Fruit fly (Drosophila melanogaster) whole organism, embryonic: ENCODE results near the gene RpL8.

ENCODE experiments used
- CG13123 ChIP-seq: fragments of 200-800 bp; sonication (Bioruptor generic); optimal IDR thresholded peaks from 2 replicates; lab custom pipeline; 2016; ENCODE audit warnings: missing biosample characterization, missing genetic modification characterization
- CG13624 ChIP-seq: fragments of 200-800 bp; sonication (Bioruptor generic); optimal IDR thresholded peaks from 2 replicates; lab custom pipeline; 2016; ENCODE audit warnings: missing biosample characterization, missing genetic modification characterization
- CG16813 ChIP-seq: fragments of 200-800 bp; sonication (Bioruptor generic); IDR thresholded peaks from 3 replicates; pipeline ENCODE4 v1.3.6; 2022; ENCODE audit warnings: missing biosample characterization, missing genetic modification characterization; ENCODE audit not compliant: partially characterized antibody
- CG2202 ChIP-seq: fragments of 200-800 bp; sonication (Bioruptor generic); optimal IDR thresholded peaks from 2 replicates; lab custom pipeline; 2018; ENCODE audit warnings: missing biosample characterization, mild to moderate bottlenecking, missing genetic modification characterization
- CG2875 ChIP-seq: fragments of 200-800 bp; sonication (Bioruptor generic); optimal IDR thresholded peaks from 2 replicates; lab custom pipeline; 2017; ENCODE audit warnings: missing biosample characterization, mild to moderate bottlenecking, missing genetic modification characterization, missing genetic modification reagents
- CG4282 ChIP-seq: fragments of 200-800 bp; sonication (Bioruptor generic); optimal IDR thresholded peaks from 2 replicates; lab custom pipeline; 2016; ENCODE audit warnings: missing biosample characterization, missing genetic modification characterization
- CG4730 ChIP-seq: fragments of 200-800 bp; sonication (Bioruptor generic); IDR thresholded peaks from 2 replicates; pipeline ENCODE4 v1.3.6; 2022; ENCODE audit warnings: missing biosample characterization, missing genetic modification characterization
- CG6813 ChIP-seq: fragments of 200-800 bp; sonication (Bioruptor generic); optimal IDR thresholded peaks from 2 replicates; lab custom pipeline; 2017; ENCODE audit warnings: missing biosample characterization, missing genetic modification characterization, mild to moderate bottlenecking, moderate library complexity, missing genetic modification reagents
- CG7357 ChIP-seq: fragments of 200-800 bp; sonication (Bioruptor generic); IDR thresholded peaks from 3 replicates; pipeline ENCODE4 v1.3.6; 2022; ENCODE audit warnings: missing biosample characterization, missing genetic modification characterization
- CG7745 ChIP-seq: fragments of 200-800 bp; sonication (Bioruptor generic); optimal IDR thresholded peaks from 2 replicates; lab custom pipeline; 2018; ENCODE audit warnings: missing biosample characterization, mild to moderate bottlenecking, missing genetic modification characterization, moderate library complexity
- CG9609 ChIP-seq: fragments of 200-800 bp; sonication (Bioruptor generic); optimal IDR thresholded peaks from 3 replicates; lab custom pipeline; 2016; ENCODE audit warnings: missing biosample characterization, missing genetic modification characterization
- CG9817 ChIP-seq: fragments of 200-800 bp; sonication (Bioruptor generic); optimal IDR thresholded peaks from 2 replicates; lab custom pipeline; 2018; ENCODE audit warnings: missing biosample characterization, mild to moderate bottlenecking, missing genetic modification characterization, moderate library complexity
- CG9876 ChIP-seq: fragments of 200-800 bp; sonication (Bioruptor generic); optimal IDR thresholded peaks from 2 replicates; lab custom pipeline; 2016; ENCODE audit warnings: missing biosample characterization, missing genetic modification characterization
- Dref ChIP-seq: fragments of 200-800 bp; sonication (Bioruptor generic); IDR thresholded peaks from 2 replicates; pipeline ENCODE4 v1.3.6; 2022; ENCODE audit warnings: missing biosample characterization, missing genetic modification characterization
- Fer3 ChIP-seq: fragments of 200-800 bp; sonication (Bioruptor generic); optimal IDR thresholded peaks from 2 replicates; lab custom pipeline; 2018; ENCODE audit warnings: missing biosample characterization, mild to moderate bottlenecking, missing genetic modification characterization, moderate library complexity
- Lpt ChIP-seq: fragments of >200 bp; optimal IDR thresholded peaks from 2 replicates; lab custom pipeline; 2018; ENCODE audit warnings: missing biosample characterization, missing genetic modification characterization
- Mrtf ChIP-seq: fragments of 200-800 bp; sonication (Bioruptor generic); IDR thresholded peaks from 3 replicates; pipeline ENCODE4 v1.3.6; 2022; ENCODE audit warnings: missing biosample characterization, missing genetic modification characterization
- Opbp ChIP-seq: fragments of 200-800 bp; sonication (Bioruptor generic); IDR thresholded peaks from 3 replicates; pipeline ENCODE4 v1.3.6; 2022; ENCODE audit warnings: missing biosample characterization, missing genetic modification characterization; ENCODE audit not compliant: partially characterized antibody
- Optix ChIP-seq: fragments of 200-800 bp; sonication (Bioruptor generic); IDR thresholded peaks from 3 replicates; pipeline ENCODE4 v1.3.6; 2022; ENCODE audit warnings: missing biosample characterization, missing genetic modification characterization
- Poxn ChIP-seq: fragments of 200-800 bp; sonication (Bioruptor generic); IDR thresholded peaks from 2 replicates; pipeline ENCODE4 v1.3.6; 2022; ENCODE audit warnings: missing biosample characterization, missing genetic modification characterization
- Rx ChIP-seq: fragments of 200-800 bp; sonication (Bioruptor generic); IDR thresholded peaks from 2 replicates; pipeline ENCODE4 v1.3.6; 2022; ENCODE audit warnings: missing biosample characterization, missing genetic modification characterization
- Sry-δ ChIP-seq: fragments of 200-800 bp; sonication (Bioruptor generic); optimal IDR thresholded peaks from 2 replicates; lab custom pipeline; 2016; ENCODE audit warnings: missing biosample characterization, missing genetic modification characterization
- Ssrp ChIP-seq: fragments of 200-800 bp; sonication (Bioruptor generic); optimal IDR thresholded peaks from 2 replicates; lab custom pipeline; 2018; ENCODE audit warnings: missing biosample characterization, mild to moderate bottlenecking, missing genetic modification characterization, moderate library complexity
- Xbp1 ChIP-seq: fragments of 200-800 bp; sonication (Bioruptor generic); optimal IDR thresholded peaks from 3 replicates; lab custom pipeline; 2016; ENCODE audit warnings: missing biosample characterization, mild to moderate bottlenecking, missing genetic modification characterization
- Xrp1 ChIP-seq: fragments of 200-800 bp; sonication (Bioruptor generic); IDR thresholded peaks from 2 replicates; pipeline ENCODE4 v1.3.6; 2022; ENCODE audit warnings: missing biosample characterization, missing genetic modification characterization
- bbx ChIP-seq: fragments of 200-800 bp; sonication (Bioruptor generic); IDR thresholded peaks from 2 replicates; pipeline ENCODE4 v1.3.6; 2022; ENCODE audit warnings: missing biosample characterization, missing genetic modification characterization; ENCODE audit not compliant: partially characterized antibody
- bsh ChIP-seq, 2 experiments: fragments of 200-800 bp; sonication (Bioruptor generic); optimal IDR thresholded peaks; 2 replicates each; lab custom pipeline; 2017 to 2018; ENCODE audit warnings: mild to moderate bottlenecking in 2 of 2, missing biosample characterization in 2 of 2, missing genetic modification characterization in 2 of 2, moderate library complexity in 1 of 2
- dm ChIP-seq: fragments of 200-800 bp; sonication (Bioruptor generic); optimal IDR thresholded peaks from 3 replicates; lab custom pipeline; 2016; ENCODE audit warnings: missing biosample characterization, missing genetic modification characterization
- fd3F ChIP-seq: fragments of 200-800 bp; sonication (Bioruptor generic); optimal IDR thresholded peaks from 2 replicates; lab custom pipeline; 2018; ENCODE audit warnings: missing biosample characterization, mild to moderate bottlenecking, missing genetic modification characterization, moderate library complexity
- fu2 ChIP-seq: fragments of 200-800 bp; sonication (Bioruptor generic); optimal IDR thresholded peaks from 2 replicates; lab custom pipeline; 2016; ENCODE audit warnings: missing biosample characterization, missing genetic modification characterization
- grau ChIP-seq: fragments of 200-800 bp; optimal IDR thresholded peaks from 3 replicates; lab custom pipeline; 2019; ENCODE audit warnings: missing biosample characterization, mild to moderate bottlenecking, missing genetic modification characterization, moderate library complexity
- hb ChIP-seq: fragments of 200-800 bp; sonication (Bioruptor generic); IDR thresholded peaks from 3 replicates; pipeline ENCODE4 v1.3.6; 2022; ENCODE audit warnings: missing biosample characterization, missing genetic modification characterization; ENCODE audit not compliant: partially characterized antibody
- her ChIP-seq: fragments of 200-800 bp; sonication (Bioruptor generic); optimal IDR thresholded peaks from 2 replicates; lab custom pipeline; 2016; ENCODE audit warnings: missing biosample characterization, missing genetic modification characterization
- inv ChIP-seq: fragments of 200-800 bp; sonication (Bioruptor generic); IDR thresholded peaks from 2 replicates; pipeline ENCODE4 v1.3.6; 2022; ENCODE audit warnings: missing biosample characterization, missing genetic modification characterization; ENCODE audit not compliant: partially characterized antibody
- jumu ChIP-seq: fragments of 200-800 bp; sonication (Bioruptor generic); optimal IDR thresholded peaks from 3 replicates; lab custom pipeline; 2016; ENCODE audit warnings: missing biosample characterization, missing genetic modification characterization
- lilli ChIP-seq: fragments of 200-800 bp; sonication (Bioruptor generic); optimal IDR thresholded peaks from 3 replicates; lab custom pipeline; 2016; ENCODE audit warnings: missing biosample characterization, missing genetic modification characterization
- nom ChIP-seq: fragments of 200-800 bp; sonication (Bioruptor generic); optimal IDR thresholded peaks from 2 replicates; lab custom pipeline; 2017; ENCODE audit warnings: missing biosample characterization, missing genetic modification characterization, mild to moderate bottlenecking, moderate library complexity, missing genetic modification reagents
- oc ChIP-seq: fragments of 200-800 bp; sonication (Bioruptor generic); optimal IDR thresholded peaks from 2 replicates; lab custom pipeline; 2018; ENCODE audit warnings: missing biosample characterization, mild to moderate bottlenecking, missing genetic modification characterization, moderate library complexity
- odd ChIP-seq: fragments of 200-800 bp; sonication (Bioruptor generic); optimal IDR thresholded peaks from 2 replicates; lab custom pipeline; 2017; ENCODE audit warnings: missing biosample characterization, mild to moderate bottlenecking, missing genetic modification characterization
- psq ChIP-seq: fragments of 200-800 bp; sonication (Bioruptor generic); optimal IDR thresholded peaks from 2 replicates; lab custom pipeline; 2017; ENCODE audit warnings: missing biosample characterization, missing genetic modification characterization
- salm ChIP-seq: fragments of 200-800 bp; sonication (Bioruptor generic); optimal IDR thresholded peaks from 2 replicates; lab custom pipeline; 2018; ENCODE audit warnings: missing biosample characterization, mild to moderate bottlenecking, missing genetic modification characterization
- schlank ChIP-seq: fragments of 200-800 bp; sonication (Bioruptor generic); optimal IDR thresholded peaks from 2 replicates; lab custom pipeline; 2018; ENCODE audit warnings: missing biosample characterization, mild to moderate bottlenecking, missing genetic modification characterization
- sens ChIP-seq: fragments of 200-800 bp; sonication (Bioruptor generic); peaks from one replicate; lab custom pipeline; 2016; ENCODE audit warnings: missing biosample characterization, missing genetic modification characterization
- slp2 ChIP-seq: fragments of 200-800 bp; sonication (Bioruptor generic); optimal IDR thresholded peaks from 2 replicates; lab custom pipeline; 2016; ENCODE audit warnings: missing biosample characterization, missing genetic modification characterization
- ssp ChIP-seq: fragments of 200-800 bp; sonication (Bioruptor generic); IDR thresholded peaks from 2 replicates; pipeline ENCODE4 v1.3.6; 2022; ENCODE audit warnings: missing biosample characterization, missing genetic modification characterization
- ttk ChIP-seq: fragments of 200-800 bp; sonication (Bioruptor generic); IDR thresholded peaks from 2 replicates; pipeline ENCODE4 v2.1.2; 2022; ENCODE audit warnings: missing biosample characterization, missing genetic modification characterization
- tup ChIP-seq: fragments of 200-800 bp; sonication (Bioruptor generic); optimal IDR thresholded peaks from 2 replicates; lab custom pipeline; 2016; ENCODE audit warnings: missing biosample characterization, mild to moderate bottlenecking, missing genetic modification characterization, moderate library complexity
- unpg ChIP-seq: fragments of 200-800 bp; sonication (Bioruptor generic); optimal IDR thresholded peaks from 3 replicates; lab custom pipeline; 2018; ENCODE audit warnings: missing biosample characterization, mild to moderate bottlenecking, missing genetic modification characterization, moderate library complexity
- usp ChIP-seq: fragments of >200 bp; optimal IDR thresholded peaks from 2 replicates; lab custom pipeline; 2017; ENCODE audit warnings: missing biosample characterization, missing genetic modification characterization

Gene RpL8

dm6 chr3L:2586804-2587561, at the start of gene RpL8 (continued):
- TF ChIP-seq sens (GFP tag; lab: Kevin White, UChicago) (peak; percentile 92), slp2 (GFP tag; lab: Kevin White, UChicago) (peak; percentile 79), Opbp (peak; percentile 66; the same call in 1 of the 3 replicates), bsh (GFP tag; optimal IDR thresholded peaks at IDR 0.05; lab: Kevin White, UChicago) (peak; percentile 65 to 67), nom (GFP tag; lab: Kevin White, UChicago) (peak; percentile 90), CG9817 (peak; percentile 75), Xbp1 (GFP tag; lab: Kevin White, UChicago) (peak; percentile 84), CG7745 (tag; lab: Kevin White, UChicago) (peak; percentile 39), CG13123 (GFP tag; lab: Kevin White, UChicago) (peak; percentile 33), hb (GFP tag; lab: Robert Waterston, UW) (no peak), Rx (GFP tag; lab: Robert Waterston, UW) (peak; percentile 80), unpg (GFP tag; lab: Kevin White, UChicago) (peak; percentile 80), ttk (GFP tag; lab: Robert Waterston, UW) (peak; percentile 71), psq (GFP tag; lab: Kevin White, UChicago) (peak; percentile 66), oc (tag; lab: Kevin White, UChicago) (peak; percentile 67), Ssrp (tag; lab: Kevin White, UChicago) (peak; percentile 56), Xrp1 (GFP tag; lab: Robert Waterston, UW) (peak; percentile 46), Mrtf (peak; percentile 74), fu2 (GFP tag; lab: Kevin White, UChicago) (peak; percentile 55), lilli (GFP tag; lab: Kevin White, UChicago) (peak; percentile 74), Dref (peak; percentile 55), ssp (GFP tag; lab: Robert Waterston, UW) (peak; percentile 94), CG9876 (GFP tag; lab: Kevin White, UChicago) (peak; percentile 80), CG6813 (peak; percentile 92), usp (no peak), CG4730 (GFP tag; lab: Robert Waterston, UW) (peak; percentile 58), schlank (tag; lab: Kevin White, UChicago) (peak; percentile 92), Optix (peak; percentile 85), her (GFP tag; lab: Kevin White, UChicago) (peak; percentile 87), odd (GFP tag; lab: Kevin White, UChicago) (peak; percentile 91), bbx (GFP tag; lab: Robert Waterston, UW) (peak; percentile 70), CG7357 (peak; percentile 94), CG13624 (GFP tag; lab: Kevin White, UChicago) (peak; percentile 83), Lpt (GFP tag; lab: Kevin White, UChicago) (no peak), grau (tag; lab: Kevin White, UChicago) (peak; percentile 67), fd3F (GFP tag; lab: Kevin White, UChicago) (peak; percentile 60), dm (GFP tag; lab: Kevin White, UChicago) (peak; percentile 95), Sry-δ (GFP tag; lab: Kevin White, UChicago) (peak; percentile 88), salm (peak; percentile 66), CG9609 (GFP tag; lab: Kevin White, UChicago) (peak; percentile 55), Fer3 (tag; lab: Kevin White, UChicago) (peak; percentile 81), CG2202 (peak; percentile 73), CG16813 (GFP tag; lab: Robert Waterston, UW) (peak; percentile 78), jumu (GFP tag; lab: Kevin White, UChicago) (peak; percentile 53), CG4282 (GFP tag; lab: Kevin White, UChicago) (peak; percentile 25), inv (GFP tag; lab: Robert Waterston, UW) (peak; percentile 64), Poxn (GFP tag; lab: Robert Waterston, UW) (0 out of 2 replicates have a peak, but pooled peaks have one; percentile 7), CG2875 (GFP tag; lab: Kevin White, UChicago) (peak; percentile 80), tup (GFP tag; lab: Kevin White, UChicago) (peak; percentile 34)
